Fruit fly (Drosophila melanogaster) whole organism, embryonic: Measurements from ENCODE around the gene CG1840.
A peak's percentile ranks its signal among the peaks of the same experiment; 100 is the strongest.

Experiments used
- Aef1 ChIP-seq: fragments of 200-800 bp; sonication (Bioruptor generic); IDR thresholded peaks from 3 replicates; pipeline ENCODE4 v1.3.6; 2022; ENCODE audit warnings: missing biosample characterization, missing genetic modification characterization
- Antp ChIP-seq: fragments of 200-800 bp; sonication (Bioruptor generic); optimal IDR thresholded peaks from 3 replicates; lab custom pipeline; 2016; ENCODE audit warnings: missing biosample characterization, missing genetic modification characterization
- CG10267 ChIP-seq: fragments of 200-800 bp; sonication (Bioruptor generic); optimal IDR thresholded peaks from 2 replicates; lab custom pipeline; 2018; ENCODE audit warnings: missing biosample characterization, mild to moderate bottlenecking, missing genetic modification characterization, moderate library complexity
- CG11085 ChIP-seq: fragments of 200-800 bp; sonication (Bioruptor generic); IDR thresholded peaks from 2 replicates; pipeline ENCODE4 v1.3.6; 2022; ENCODE audit warnings: missing biosample characterization, missing genetic modification characterization
- CG11456 ChIP-seq: fragments of 200-800 bp; sonication (Bioruptor generic); IDR thresholded peaks from 3 replicates; pipeline ENCODE4 v1.3.6; 2022; ENCODE audit warnings: missing biosample characterization, missing genetic modification characterization
- CG14710 ChIP-seq: fragments of 200-800 bp; sonication (Bioruptor generic); optimal IDR thresholded peaks from 3 replicates; lab custom pipeline; 2019; ENCODE audit warnings: missing biosample characterization, mild to moderate bottlenecking, missing genetic modification characterization, moderate library complexity
- CG2202 ChIP-seq: fragments of 200-800 bp; sonication (Bioruptor generic); optimal IDR thresholded peaks from 2 replicates; lab custom pipeline; 2018; ENCODE audit warnings: missing biosample characterization, mild to moderate bottlenecking, missing genetic modification characterization
- CG2889 ChIP-seq: fragments of 200-800 bp; sonication (Bioruptor generic); IDR thresholded peaks from 3 replicates; pipeline ENCODE4 v1.3.6; 2022; ENCODE audit warnings: missing biosample characterization, missing genetic modification characterization
- CG31441 ChIP-seq: fragments of 200-800 bp; sonication (Bioruptor generic); IDR thresholded peaks from 2 replicates; pipeline ENCODE4 v1.3.6; 2022; ENCODE audit warnings: missing biosample characterization, missing genetic modification characterization
- CG3281 ChIP-seq: fragments of 200-800 bp; sonication (Bioruptor generic); optimal IDR thresholded peaks from 3 replicates; lab custom pipeline; 2017; ENCODE audit warnings: missing biosample characterization, mild to moderate bottlenecking, missing genetic modification characterization
- CG3838 ChIP-seq: fragments of 200-800 bp; sonication (Bioruptor generic); optimal IDR thresholded peaks from 3 replicates; lab custom pipeline; 2016; ENCODE audit warnings: missing biosample characterization, missing genetic modification characterization
- CG4707 ChIP-seq: fragments of 200-800 bp; sonication (Bioruptor generic); optimal IDR thresholded peaks from 2 replicates; lab custom pipeline; 2018; ENCODE audit warnings: missing biosample characterization, mild to moderate bottlenecking, missing genetic modification characterization, moderate library complexity
- CG4854 ChIP-seq: fragments of 200-800 bp; sonication (Bioruptor generic); optimal IDR thresholded peaks from 2 replicates; lab custom pipeline; 2016; ENCODE audit warnings: missing biosample characterization, missing genetic modification characterization, inconsistent platforms
- CG6765 ChIP-seq: fragments of 200-800 bp; sonication (Bioruptor generic); optimal IDR thresholded peaks from 3 replicates; lab custom pipeline; 2017; ENCODE audit warnings: missing biosample characterization, mild to moderate bottlenecking, missing genetic modification characterization
- CG6791 ChIP-seq: fragments of 200-800 bp; sonication (Bioruptor generic); IDR thresholded peaks from 3 replicates; pipeline ENCODE4 v1.3.6; 2022; ENCODE audit warnings: missing biosample characterization, missing genetic modification characterization; ENCODE audit not compliant: partially characterized antibody
- CG7357 ChIP-seq: fragments of 200-800 bp; sonication (Bioruptor generic); IDR thresholded peaks from 3 replicates; pipeline ENCODE4 v1.3.6; 2022; ENCODE audit warnings: missing biosample characterization, missing genetic modification characterization
- CG9437 ChIP-seq: fragments of 200-800 bp; sonication (Bioruptor generic); optimal IDR thresholded peaks from 2 replicates; lab custom pipeline; 2018; ENCODE audit warnings: missing biosample characterization, mild to moderate bottlenecking, missing genetic modification characterization
- CG9932 ChIP-seq: fragments of 200-800 bp; sonication (Bioruptor generic); IDR thresholded peaks from 2 replicates; pipeline ENCODE4 v1.3.6; 2022; ENCODE audit warnings: missing biosample characterization, missing genetic modification characterization
- D19A ChIP-seq: fragments of 200-800 bp; optimal IDR thresholded peaks from 3 replicates; lab custom pipeline; 2019; ENCODE audit warnings: missing biosample characterization, mild to moderate bottlenecking, missing genetic modification characterization, moderate library complexity
- Dek ChIP-seq: fragments of 200-800 bp; sonication (Bioruptor generic); optimal IDR thresholded peaks from 3 replicates; lab custom pipeline; 2019; ENCODE audit warnings: missing biosample characterization, mild to moderate bottlenecking, missing genetic modification characterization, moderate library complexity
- Dfd ChIP-seq, 2 experiments: fragments of >200 bp; optimal IDR thresholded peaks; 2 replicates each; lab custom pipeline; 2017; ENCODE audit warnings: missing biosample characterization in 2 of 2, missing genetic modification characterization in 2 of 2
- Dip3 ChIP-seq: fragments of 200-800 bp; sonication (Bioruptor generic); optimal IDR thresholded peaks from 3 replicates; lab custom pipeline; 2016; ENCODE audit warnings: missing biosample characterization, missing genetic modification characterization
- E2f2 ChIP-seq: fragments of 200-800 bp; sonication (Bioruptor generic); IDR thresholded peaks from 2 replicates; pipeline ENCODE4 v1.3.6; 2022; ENCODE audit warnings: missing biosample characterization, missing genetic modification characterization
- Fer3 ChIP-seq: fragments of 200-800 bp; sonication (Bioruptor generic); optimal IDR thresholded peaks from 2 replicates; lab custom pipeline; 2018; ENCODE audit warnings: missing biosample characterization, mild to moderate bottlenecking, missing genetic modification characterization, moderate library complexity
- Hr3 ChIP-seq: fragments of 200-800 bp; sonication (Bioruptor generic); optimal IDR thresholded peaks from 3 replicates; lab custom pipeline; 2016; ENCODE audit warnings: missing biosample characterization, missing genetic modification characterization
- Mes4 ChIP-seq: fragments of 200-800 bp; sonication (Bioruptor generic); optimal IDR thresholded peaks from 2 replicates; lab custom pipeline; 2016; ENCODE audit warnings: missing biosample characterization, missing genetic modification characterization
- NFAT ChIP-seq: fragments of 200-800 bp; sonication (Bioruptor generic); IDR thresholded peaks from 2 replicates; pipeline ENCODE4 v1.3.6; 2022; ENCODE audit warnings: missing biosample characterization, missing genetic modification characterization
- Nf-YB ChIP-seq: fragments of 200-800 bp; sonication (Bioruptor generic); optimal IDR thresholded peaks from 3 replicates; lab custom pipeline; 2019; ENCODE audit warnings: missing biosample characterization, mild to moderate bottlenecking, missing genetic modification characterization, moderate library complexity
- Rfx ChIP-seq: fragments of 200-800 bp; sonication (Bioruptor generic); IDR thresholded peaks from 2 replicates; pipeline ENCODE4 v1.3.6; 2022; ENCODE audit warnings: missing biosample characterization, missing genetic modification characterization
- Six4 ChIP-seq: fragments of 200-800 bp; sonication (Bioruptor generic); optimal IDR thresholded peaks from 2 replicates; lab custom pipeline; 2016; ENCODE audit warnings: missing biosample characterization, missing genetic modification characterization
- Spps ChIP-seq: fragments of 200-800 bp; sonication (Bioruptor generic); optimal IDR thresholded peaks from 2 replicates; lab custom pipeline; 2018; ENCODE audit warnings: missing biosample characterization, mild to moderate bottlenecking, missing genetic modification characterization
- Xbp1 ChIP-seq: fragments of 200-800 bp; sonication (Bioruptor generic); optimal IDR thresholded peaks from 3 replicates; lab custom pipeline; 2016; ENCODE audit warnings: missing biosample characterization, mild to moderate bottlenecking, missing genetic modification characterization
- ab ChIP-seq: fragments of 200-800 bp; sonication (Bioruptor generic); optimal IDR thresholded peaks from 2 replicates; lab custom pipeline; 2016; ENCODE audit warnings: missing biosample characterization, missing genetic modification characterization
- amos ChIP-seq: fragments of 200-800 bp; sonication (Bioruptor generic); IDR thresholded peaks from 2 replicates; pipeline ENCODE4 v1.3.6; 2022; ENCODE audit warnings: missing biosample characterization, missing genetic modification characterization; ENCODE audit not compliant: partially characterized antibody
- chn ChIP-seq: fragments of 200-800 bp; sonication (Bioruptor generic); optimal IDR thresholded peaks from 2 replicates; lab custom pipeline; 2016; ENCODE audit warnings: missing biosample characterization, missing genetic modification characterization
- crol ChIP-seq: fragments of 200-800 bp; sonication (Bioruptor generic); IDR thresholded peaks from 2 replicates; pipeline ENCODE4 v1.3.6; 2022; ENCODE audit warnings: missing biosample characterization, missing genetic modification characterization
- dpn ChIP-seq, 2 experiments: fragments of 200-800 bp; sonication (Bioruptor generic); optimal IDR thresholded peaks; 3 replicates each; lab custom pipeline; 2016; ENCODE audit warnings: missing biosample characterization in 2 of 2, missing genetic modification characterization in 2 of 2
- esg ChIP-seq: fragments of 200-800 bp; sonication (Bioruptor generic); conservative IDR thresholded peaks from 2 replicates; pipeline ENCODE4 v1.3.6; 2022; ENCODE audit warnings: missing biosample characterization, missing genetic modification characterization
- gce ChIP-seq: fragments of 200-800 bp; sonication (Bioruptor generic); IDR thresholded peaks from 3 replicates; pipeline ENCODE4 v1.3.6; 2022; ENCODE audit warnings: missing biosample characterization, missing genetic modification characterization
- gcm2 ChIP-seq: fragments of 200-800 bp; sonication (Bioruptor generic); optimal IDR thresholded peaks from 2 replicates; lab custom pipeline; 2016; ENCODE audit warnings: missing biosample characterization, missing genetic modification characterization
- gfzf ChIP-seq: fragments of 200-800 bp; sonication (Bioruptor generic); optimal IDR thresholded peaks from 2 replicates; lab custom pipeline; 2016; ENCODE audit warnings: missing biosample characterization, mild to moderate bottlenecking, missing genetic modification characterization, moderate library complexity
- knrl ChIP-seq: fragments of 200-800 bp; sonication (Bioruptor generic); IDR thresholded peaks from 3 replicates; pipeline ENCODE4 v1.3.6; 2022; ENCODE audit warnings: missing biosample characterization, missing genetic modification characterization; ENCODE audit not compliant: partially characterized antibody
- lbe ChIP-seq: fragments of 200-800 bp; sonication (Bioruptor generic); optimal IDR thresholded peaks from 2 replicates; lab custom pipeline; 2016; ENCODE audit warnings: missing biosample characterization, mild to moderate bottlenecking, missing genetic modification characterization
- maf-S ChIP-seq: fragments of 200-800 bp; sonication (Bioruptor generic); optimal IDR thresholded peaks from 2 replicates; lab custom pipeline; 2016; ENCODE audit warnings: missing biosample characterization, missing genetic modification characterization
- nerfin-1 ChIP-seq: fragments of 200-800 bp; sonication (Bioruptor generic); optimal IDR thresholded peaks from 3 replicates; lab custom pipeline; 2019; ENCODE audit warnings: missing biosample characterization, mild to moderate bottlenecking, missing genetic modification characterization, moderate library complexity
- org-1 ChIP-seq: fragments of 200-800 bp; sonication (Bioruptor generic); optimal IDR thresholded peaks from 2 replicates; lab custom pipeline; 2017; ENCODE audit warnings: missing biosample characterization, missing genetic modification characterization
- pum ChIP-seq: fragments of 200-800 bp; sonication (Bioruptor generic); optimal IDR thresholded peaks from 2 replicates; lab custom pipeline; 2016; ENCODE audit warnings: missing biosample characterization, missing genetic modification characterization
- repo ChIP-seq: fragments of 200-800 bp; sonication (Bioruptor generic); optimal IDR thresholded peaks from 2 replicates; lab custom pipeline; 2016; ENCODE audit warnings: missing biosample characterization, missing genetic modification characterization
- tap ChIP-seq: fragments of 200-800 bp; optimal IDR thresholded peaks from 3 replicates; lab custom pipeline; 2019; ENCODE audit warnings: missing biosample characterization, mild to moderate bottlenecking, missing genetic modification characterization, moderate library complexity
- tx ChIP-seq: fragments of 200-800 bp; sonication (Bioruptor generic); optimal IDR thresholded peaks from 2 replicates; lab custom pipeline; 2016; ENCODE audit warnings: missing biosample characterization, missing genetic modification characterization
- vnd ChIP-seq: fragments of 200-800 bp; sonication (Bioruptor generic); IDR thresholded peaks from 3 replicates; pipeline ENCODE4 v1.3.6; 2022; ENCODE audit warnings: missing biosample characterization, missing genetic modification characterization; ENCODE audit not compliant: partially characterized antibody
- yki ChIP-seq: fragments of >200 bp; optimal IDR thresholded peaks from 3 replicates; lab custom pipeline; 2018

Gene CG1840

dm6 chrX:11891682-11892179, 3.6 kb downstream of the CG1840 start, which contains the start of gene sicily (continued):
- TF ChIP-seq CG3281 (GFP tag; lab: Kevin White, UChicago): no peak
- TF ChIP-seq CG9932 (GFP tag; lab: Robert Waterston, UW): 0 out of 2 replicates have a peak, but pooled peaks have one; percentile 23
- TF ChIP-seq Aef1 (GFP tag; lab: Robert Waterston, UW): no peak
- TF ChIP-seq D19A: no peak
- no peak for TF ChIP-seq CG11085 (GFP tag; lab: Robert Waterston, UW)
- peak; percentile 30 for TF ChIP-seq gfzf
- no peak for TF ChIP-seq CG9437 (GFP tag; lab: Kevin White, UChicago)
- TF ChIP-seq CG2202 (tag; lab: Kevin White, UChicago): no peak
- TF ChIP-seq pum (GFP tag; lab: Kevin White, UChicago): no peak
- TF ChIP-seq E2f2: peak; percentile 92
- TF ChIP-seq Mes4 (GFP tag; lab: Kevin White, UChicago): no peak
- no peak for TF ChIP-seq CG11456 (GFP tag; lab: Robert Waterston, UW)
- no peak for TF ChIP-seq vnd (GFP tag; lab: Robert Waterston, UW)
- no peak for TF ChIP-seq Antp (GFP tag; lab: Kevin White, UChicago)
- TF ChIP-seq CG7357 (GFP tag; lab: Robert Waterston, UW): no peak
- no peak for TF ChIP-seq Fer3 (tag; lab: Kevin White, UChicago)
- no peak for TF ChIP-seq Xbp1 (GFP tag; lab: Kevin White, UChicago)
- TF ChIP-seq esg (GFP tag; lab: Robert Waterston, UW): no peak
- no peak for TF ChIP-seq Rfx (GFP tag; lab: Robert Waterston, UW)
- no peak for TF ChIP-seq Six4 (GFP tag; lab: Kevin White, UChicago)
- TF ChIP-seq amos (GFP tag; lab: Robert Waterston, UW): no peak
- no peak for TF ChIP-seq CG4707
- no peak for TF ChIP-seq gce (GFP tag; lab: Robert Waterston, UW)
- no peak for TF ChIP-seq repo (GFP tag; lab: Kevin White, UChicago)
- no peak for TF ChIP-seq Dek (tag; lab: Kevin White, UChicago)
- TF ChIP-seq Spps (tag; lab: Kevin White, UChicago): no peak
- no peak for TF ChIP-seq org-1 (GFP tag; lab: Kevin White, UChicago)
- TF ChIP-seq CG4854 (GFP tag; lab: Kevin White, UChicago): no peak
- no peak for TF ChIP-seq knrl (GFP tag; lab: Robert Waterston, UW)
- 0 out of 2 replicates have a peak, but pooled peaks have one; percentile 8 for TF ChIP-seq NFAT (GFP tag; lab: Robert Waterston, UW)
- TF ChIP-seq Dfd (GFP tag; optimal IDR thresholded peaks at IDR 0.05; lab: Kevin White, UChicago): no peak
- TF ChIP-seq crol: no peak
- peak; percentile 33 for TF ChIP-seq CG10267 (tag; lab: Kevin White, UChicago)
- TF ChIP-seq tap (tag; lab: Kevin White, UChicago): no peak
- TF ChIP-seq ab (GFP tag; lab: Kevin White, UChicago): no peak
- no peak for TF ChIP-seq chn
- no peak for TF ChIP-seq CG6791 (GFP tag; lab: Robert Waterston, UW)
- no peak for TF ChIP-seq lbe (GFP tag; lab: Kevin White, UChicago)
- TF ChIP-seq CG31441 (GFP tag; lab: Robert Waterston, UW): no peak
- TF ChIP-seq CG6765 (GFP tag; lab: Kevin White, UChicago): no peak
- no peak for TF ChIP-seq CG2889 (GFP tag; lab: Robert Waterston, UW)
- no peak for TF ChIP-seq yki
- no peak for TF ChIP-seq nerfin-1 (tag; lab: Kevin White, UChicago)
- TF ChIP-seq maf-S: no peak
- no peak for TF ChIP-seq dpn (GFP tag; optimal IDR thresholded peaks at IDR 0.05; lab: Kevin White, UChicago)
- TF ChIP-seq Dip3 (GFP tag; lab: Kevin White, UChicago): no peak
- TF ChIP-seq gcm2 (GFP tag; lab: Kevin White, UChicago): no peak
- no peak for TF ChIP-seq CG3838 (GFP tag; lab: Kevin White, UChicago)
- peak; percentile 3 for TF ChIP-seq CG14710
- no peak for TF ChIP-seq Nf-YB (GFP tag; lab: Kevin White, UChicago)
- no peak for TF ChIP-seq tx (GFP tag; lab: Kevin White, UChicago)
- TF ChIP-seq Hr3 (GFP tag; lab: Kevin White, UChicago): no peak
